Worm (Caenorhabditis elegans) whole organism, L3 larva: ENCODE measurements around the gene C18D11.9.
A peak's percentile ranks its signal among the peaks of the same experiment; 100 is the strongest.

Source experiments
- aly-2 ChIP-seq: fragments of 150-350 bp; optimal IDR thresholded peaks from 2 replicates; lab custom pipeline; 2014; ENCODE audit warnings: missing biosample characterization, missing genetic modification characterization
- ama-1 ChIP-seq: fragments of 150-350 bp; optimal IDR thresholded peaks from 2 replicates; lab custom pipeline; 2018
- ceh-16 ChIP-seq: sonication (generic microtip); optimal IDR thresholded peaks from 2 replicates; lab custom pipeline; 2017; ENCODE audit warnings: missing biosample characterization, missing genetic modification characterization
- ceh-9 ChIP-seq: sonication (generic microtip); optimal IDR thresholded peaks from 2 replicates; lab custom pipeline; 2018; ENCODE audit warnings: missing biosample characterization, missing genetic modification characterization
- daf-12 ChIP-seq: fragments of 150-350 bp; optimal IDR thresholded peaks from 2 replicates; lab custom pipeline; 2014; ENCODE audit warnings: missing biosample characterization, missing genetic modification reagents, missing genetic modification characterization
- egl-27 ChIP-seq: sonication (generic microtip); optimal IDR thresholded peaks from 4 replicates; lab custom pipeline; 2017; ENCODE audit warnings: missing biosample characterization, missing genetic modification reagents, missing genetic modification characterization
- elt-1 ChIP-seq: fragments of 150-350 bp; optimal IDR thresholded peaks from 2 replicates; lab custom pipeline; 2014; ENCODE audit warnings: missing biosample characterization, missing genetic modification characterization
- elt-3 ChIP-seq, 3 experiments: fragments of 150-350 bp in 1 of 3; sonication (generic microtip) in 2 of 3; optimal IDR thresholded peaks; 2 replicates in 2 of 3; 4 replicates in 1 of 3; lab custom pipeline; 2014 to 2017; ENCODE audit warnings: missing biosample characterization in 3 of 3, missing genetic modification characterization in 3 of 3
- eor-1 ChIP-seq, 2 experiments: fragments of 150-350 bp; optimal IDR thresholded peaks; 2 replicates each; lab custom pipeline; 2014 to 2018; ENCODE audit warnings: missing biosample characterization in 2 of 2, missing genetic modification characterization in 2 of 2
- fkh-10 ChIP-seq: sonication (generic microtip); optimal IDR thresholded peaks from 2 replicates; lab custom pipeline; 2017; ENCODE audit warnings: missing biosample characterization, missing genetic modification reagents, missing genetic modification characterization
- hmg-11 ChIP-seq: sonication (generic microtip); optimal IDR thresholded peaks from 2 replicates; lab custom pipeline; 2016; ENCODE audit warnings: missing genetic modification characterization, missing compliant biosample characterization
- jun-1 ChIP-seq: fragments of 150-350 bp; optimal IDR thresholded peaks from 2 replicates; lab custom pipeline; 2014; ENCODE audit warnings: missing biosample characterization, missing genetic modification reagents, missing genetic modification characterization
- lin-15B ChIP-seq: fragments of 150-350 bp; optimal IDR thresholded peaks from 2 replicates; lab custom pipeline; 2014; ENCODE audit warnings: missing biosample characterization, missing genetic modification characterization
- lin-39 ChIP-seq: fragments of 150-350 bp; optimal IDR thresholded peaks from 2 replicates; lab custom pipeline; 2018; ENCODE audit warnings: missing biosample characterization, missing genetic modification reagents, missing genetic modification characterization
- mdl-1 ChIP-seq: fragments of 150-350 bp; optimal IDR thresholded peaks from 2 replicates; lab custom pipeline; 2014; ENCODE audit warnings: missing biosample characterization, missing genetic modification characterization
- nfya-1 ChIP-seq: sonication (generic microtip); optimal IDR thresholded peaks from 2 replicates; lab custom pipeline; 2017; ENCODE audit warnings: missing genetic modification characterization, mild to moderate bottlenecking, missing compliant biosample characterization, antibody characterized with exemption, moderate library complexity; ENCODE audit not compliant: insufficient read depth
- nhr-11 ChIP-seq: fragments of 150-350 bp; optimal IDR thresholded peaks from 2 replicates; lab custom pipeline; 2014; ENCODE audit warnings: missing biosample characterization, missing genetic modification characterization
- nhr-23 ChIP-seq: fragments of 150-350 bp; optimal IDR thresholded peaks from 2 replicates; lab custom pipeline; 2014; ENCODE audit warnings: missing biosample characterization, missing genetic modification reagents, missing genetic modification characterization
- nhr-25 ChIP-seq: sonication (generic microtip); optimal IDR thresholded peaks from 2 replicates; lab custom pipeline; 2017; ENCODE audit warnings: missing biosample characterization, missing genetic modification characterization
- nhr-28 ChIP-seq: fragments of 150-350 bp; optimal IDR thresholded peaks from 2 replicates; lab custom pipeline; 2014; ENCODE audit warnings: missing biosample characterization, missing genetic modification characterization
- nhr-43 ChIP-seq: sonication (generic microtip); optimal IDR thresholded peaks from 2 replicates; lab custom pipeline; 2016; ENCODE audit warnings: mild to moderate bottlenecking, missing genetic modification characterization, missing compliant biosample characterization; ENCODE audit not compliant: poor library complexity, severe bottlenecking
- nhr-67 ChIP-seq: fragments of 150-350 bp; optimal IDR thresholded peaks from 2 replicates; lab custom pipeline; 2014; ENCODE audit warnings: missing biosample characterization, missing genetic modification characterization
- nhr-76 ChIP-seq: fragments of 150-350 bp; sonication (generic microtip); optimal IDR thresholded peaks from 5 replicates; lab custom pipeline; 2014; ENCODE audit warnings: missing biosample characterization, missing genetic modification characterization
- sea-2 ChIP-seq: fragments of 150-350 bp; sonication (generic microtip); optimal IDR thresholded peaks from 4 replicates; lab custom pipeline; 2014; ENCODE audit warnings: missing biosample characterization, missing genetic modification reagents, missing genetic modification characterization
- snpc-4 ChIP-seq: fragments of 150-350 bp; optimal IDR thresholded peaks from 2 replicates; lab custom pipeline; 2014; ENCODE audit warnings: missing biosample characterization, missing genetic modification characterization
- tbx-2 ChIP-seq: sonication (generic microtip); optimal IDR thresholded peaks from 2 replicates; lab custom pipeline; 2016; ENCODE audit warnings: mild to moderate bottlenecking, missing genetic modification characterization, missing compliant biosample characterization
- unc-62 ChIP-seq: fragments of 150-350 bp; sonication (generic microtip); optimal IDR thresholded peaks from 4 replicates; lab custom pipeline; 2014; ENCODE audit warnings: missing biosample characterization, missing genetic modification reagents, missing genetic modification characterization
- ztf-11 ChIP-seq: fragments of 150-350 bp; optimal IDR thresholded peaks from 2 replicates; lab custom pipeline; 2014; ENCODE audit warnings: missing biosample characterization, missing genetic modification characterization

C18D11.9 gene

ce11 chrIII:11794389-11794788 lies 14.5 kb upstream of the C18D11.9 start:
- TF ChIP-seq ama-1 (lab: Kevin White, UChicago): no peak
- TF ChIP-seq lin-39 (tag; lab: Kevin White, UChicago): peak; percentile 14

ce11 chrIII:11795448-11795847 lies 13.5 kb upstream of the C18D11.9 start, which contains the start of gene twk-39:
TSS of gene twk-39 (plus strand) at chrIII:11795748.
- TF ChIP-seq sea-2 (GFP tag; lab: Kevin White, UChicago): no peak
- TF ChIP-seq lin-39 (tag; lab: Kevin White, UChicago): no peak
- TF ChIP-seq aly-2 (tag; lab: Kevin White, UChicago): no peak
- TF ChIP-seq egl-27 (tag; lab: Kevin White, UChicago): no peak

- TF ChIP-seq eor-1 (tag; optimal IDR thresholded peaks at IDR 0.05; lab: Kevin White, UChicago): no peak
- no peak for TF ChIP-seq nhr-11 (tag; lab: Kevin White, UChicago)
- no peak for TF ChIP-seq nhr-67 (tag; lab: Kevin White, UChicago)
Measured at ce11 chrIII:11806695-11807094, 2.2 kb upstream of the C18D11.9 start, which contains the start of gene C18D11.7. TSS of gene C18D11.7 (minus strand) at chrIII:11806795.

ce11 chrIII:11807418-11807817 lies 1.5 kb upstream of the C18D11.9 start, which contains the start of gene C18D11.10:
TSS of gene C18D11.10 (plus strand) at chrIII:11807718.
- no peak for TF ChIP-seq mdl-1 (tag; lab: Kevin White, UChicago)

ce11 chrIII:11810447-11810846 lies 1.5 kb downstream of the C18D11.9 start, which contains the start of gene C18D11.6:
TSS of gene C18D11.6 (plus strand) at chrIII:11810556.
- TF ChIP-seq nhr-28 (tag; lab: Kevin White, UChicago) (no peak), nhr-43 (no peak), nhr-76 (tag; lab: Kevin White, UChicago) (no peak), lin-39 (tag; lab: Kevin White, UChicago) (no peak), daf-12 (tag; lab: Kevin White, UChicago) (no peak), elt-1 (no peak), unc-62 (GFP tag; lab: Kevin White, UChicago) (no peak), fkh-10 (GFP tag; lab: Kevin White, UChicago) (no peak), ceh-16 (tag; lab: Kevin White, UChicago) (no peak), jun-1 (tag; lab: Kevin White, UChicago) (no peak), elt-3 (tag; optimal IDR thresholded peaks at IDR 0.05; lab: Kevin White, UChicago) (no peak), nhr-25 (tag; lab: Kevin White, UChicago) (no peak), hmg-11 (tag; lab: Kevin White, UChicago) (no peak), ceh-9 (tag; lab: Kevin White, UChicago) (no peak)
- TF ChIP-seq, all 47 proteins: peak for 0

- no peak for TF ChIP-seq egl-27 (tag; lab: Kevin White, UChicago)
- TF ChIP-seq tbx-2: no peak
- TF ChIP-seq hmg-11 (tag; lab: Kevin White, UChicago): peak; percentile 1
- peak; percentile 52 for TF ChIP-seq nhr-23 (tag; lab: Kevin White, UChicago)
- peak; percentile 0 for TF ChIP-seq nfya-1
- TF ChIP-seq nhr-43: peak; percentile 65
- peak; percentile 65 for TF ChIP-seq nhr-25 (tag; lab: Kevin White, UChicago)
Measured at ce11 chrIII:11811839-11812238, 2.9 kb downstream of the C18D11.9 start.

- peak; percentile 45 for TF ChIP-seq nhr-25 (tag; lab: Kevin White, UChicago)
- TF ChIP-seq ama-1 (lab: Kevin White, UChicago): no peak
- TF ChIP-seq fkh-10 (GFP tag; lab: Kevin White, UChicago): no peak
- TF ChIP-seq egl-27 (tag; lab: Kevin White, UChicago): no peak
- peak; percentile 20 for TF ChIP-seq nhr-23 (tag; lab: Kevin White, UChicago)
- no peak for TF ChIP-seq nhr-76 (tag; lab: Kevin White, UChicago)
- TF ChIP-seq lin-15B (tag; lab: Kevin White, UChicago): no peak
- TF ChIP-seq aly-2 (tag; lab: Kevin White, UChicago): no peak
- TF ChIP-seq snpc-4 (tag; lab: Kevin White, UChicago): no peak
- no peak for TF ChIP-seq daf-12 (tag; lab: Kevin White, UChicago)
- TF ChIP-seq ztf-11 (tag; lab: Kevin White, UChicago): no peak
Measured at ce11 chrIII:11814653-11815052, 5.7 kb downstream of the C18D11.9 start.
